Worm (Caenorhabditis elegans) whole organism, late embryonic: ENCODE data around the gene cutl-11.
A peak's percentile ranks its signal among the peaks of the same experiment; 100 is the strongest.

Source experiments
- C08G9.2 ChIP-seq: sonication (generic microtip); optimal IDR thresholded peaks from 2 replicates; lab custom pipeline; 2016; ENCODE audit warnings: mild to moderate bottlenecking, missing genetic modification characterization, moderate library complexity, missing compliant biosample characterization
- F13H6.1 ChIP-seq: sonication (generic microtip); optimal IDR thresholded peaks from 2 replicates; lab custom pipeline; 2016; ENCODE audit warnings: missing genetic modification characterization, missing compliant biosample characterization
- T23F11.4 ChIP-seq: fragments of 200-800 bp; sonication (Bioruptor generic); optimal IDR thresholded peaks from 2 replicates; lab custom pipeline; 2018; ENCODE audit warnings: mild to moderate bottlenecking, missing genetic modification characterization, missing compliant biosample characterization
- Y22D7AL.16 ChIP-seq: sonication (generic microtip); optimal IDR thresholded peaks from 2 replicates; lab custom pipeline; 2016; ENCODE audit warnings: missing genetic modification characterization, missing compliant biosample characterization
- ceh-18 ChIP-seq: sonication (generic microtip); optimal IDR thresholded peaks from 2 replicates; lab custom pipeline; 2016; ENCODE audit warnings: missing genetic modification characterization, missing compliant biosample characterization
- ceh-22 ChIP-seq: sonication (generic microtip); optimal IDR thresholded peaks from 2 replicates; lab custom pipeline; 2017; ENCODE audit warnings: missing biosample characterization, missing genetic modification characterization
- ceh-24 ChIP-seq: sonication (generic microtip); optimal IDR thresholded peaks from 2 replicates; lab custom pipeline; 2016; ENCODE audit warnings: mild to moderate bottlenecking, missing genetic modification characterization, missing compliant biosample characterization
- ceh-34 ChIP-seq: sonication (generic microtip); optimal IDR thresholded peaks from 2 replicates; lab custom pipeline; 2016; ENCODE audit warnings: mild to moderate bottlenecking, missing genetic modification characterization, missing compliant biosample characterization
- ceh-45 ChIP-seq: fragments of 200-800 bp; sonication (Bioruptor generic); IDR thresholded peaks from 2 replicates; pipeline ENCODE4 v1.3.6; 2022; ENCODE audit warnings: missing genetic modification reagents, missing genetic modification characterization, missing compliant biosample characterization
- ceh-48 ChIP-seq: sonication (generic microtip); optimal IDR thresholded peaks from 2 replicates; lab custom pipeline; 2016; ENCODE audit warnings: missing genetic modification characterization, inconsistent platforms, missing compliant biosample characterization
- ceh-9 ChIP-seq: sonication (generic microtip); optimal IDR thresholded peaks from 2 replicates; lab custom pipeline; 2016; ENCODE audit warnings: mild to moderate bottlenecking, missing genetic modification characterization, inconsistent platforms, missing compliant biosample characterization
- dve-1 ChIP-seq: sonication (generic microtip); optimal IDR thresholded peaks from 2 replicates; lab custom pipeline; 2017; ENCODE audit warnings: antibody characterized with exemption, mild to moderate bottlenecking, missing genetic modification characterization, missing compliant biosample characterization
- elt-2 ChIP-seq: sonication (generic microtip); optimal IDR thresholded peaks from 2 replicates; lab custom pipeline; 2016; ENCODE audit warnings: missing genetic modification reagents, missing genetic modification characterization, missing compliant biosample characterization
- eyg-1 ChIP-seq: sonication (generic microtip); optimal IDR thresholded peaks from 2 replicates; lab custom pipeline; 2016; ENCODE audit warnings: missing genotype, missing genetic modification characterization, missing compliant biosample characterization
- fax-1 ChIP-seq: sonication (generic microtip); optimal IDR thresholded peaks from 2 replicates; lab custom pipeline; 2016; ENCODE audit warnings: missing genotype, missing genetic modification characterization, missing compliant biosample characterization
- fkh-6 ChIP-seq: sonication (generic microtip); optimal IDR thresholded peaks from 2 replicates; lab custom pipeline; 2016; ENCODE audit warnings: missing genetic modification characterization, missing compliant biosample characterization
- hlh-13 ChIP-seq: fragments of 200-800 bp; sonication (Bioruptor generic); optimal IDR thresholded peaks from 2 replicates; lab custom pipeline; 2018; ENCODE audit warnings: mild to moderate bottlenecking, missing genetic modification characterization, missing compliant biosample characterization
- hlh-15 ChIP-seq: sonication (generic microtip); optimal IDR thresholded peaks from 2 replicates; lab custom pipeline; 2016; ENCODE audit warnings: missing genetic modification characterization, missing compliant biosample characterization
- hlh-30 ChIP-seq: sonication (generic microtip); optimal IDR thresholded peaks from 2 replicates; lab custom pipeline; 2017; ENCODE audit warnings: antibody characterized with exemption, missing genetic modification characterization, missing compliant biosample characterization; ENCODE audit not compliant: insufficient read depth
- hlh-8 ChIP-seq: sonication (generic microtip); optimal IDR thresholded peaks from 2 replicates; lab custom pipeline; 2016; ENCODE audit warnings: missing genotype, missing genetic modification characterization, missing compliant biosample characterization
- lim-6 ChIP-seq: sonication (generic microtip); optimal IDR thresholded peaks from 2 replicates; lab custom pipeline; 2016; ENCODE audit warnings: missing genetic modification characterization, missing compliant biosample characterization
- lin-11 ChIP-seq: fragments of 200-800 bp; sonication (Bioruptor generic); optimal IDR thresholded peaks from 2 replicates; lab custom pipeline; 2018; ENCODE audit warnings: mild to moderate bottlenecking, missing genetic modification characterization, missing compliant biosample characterization
- mec-3 ChIP-seq: sonication (generic microtip); optimal IDR thresholded peaks from 2 replicates; lab custom pipeline; 2016; ENCODE audit warnings: borderline replicate concordance, missing genetic modification characterization, missing compliant biosample characterization
- nhr-232 ChIP-seq: sonication (generic microtip); optimal IDR thresholded peaks from 2 replicates; lab custom pipeline; 2016; ENCODE audit warnings: missing genetic modification characterization, missing compliant biosample characterization
- odd-2 ChIP-seq: sonication (generic microtip); optimal IDR thresholded peaks from 2 replicates; lab custom pipeline; 2017; ENCODE audit warnings: antibody characterized with exemption, mild to moderate bottlenecking, missing genetic modification characterization, missing compliant biosample characterization
- pat-9 ChIP-seq: fragments of 200-800 bp; sonication (Bioruptor generic); optimal IDR thresholded peaks from 2 replicates; lab custom pipeline; 2018; ENCODE audit warnings: mild to moderate bottlenecking, missing genetic modification characterization, moderate library complexity, missing compliant biosample characterization
- pax-1 ChIP-seq: fragments of 150-350 bp; optimal IDR thresholded peaks from 2 replicates; lab custom pipeline; 2014; ENCODE audit warnings: missing biosample characterization, missing genetic modification characterization
- pha-2 ChIP-seq: sonication (generic microtip); optimal IDR thresholded peaks from 2 replicates; lab custom pipeline; 2017; ENCODE audit warnings: mild to moderate bottlenecking, missing genetic modification characterization, missing compliant biosample characterization
- pha-4 ChIP-seq: fragments of 150-350 bp; optimal IDR thresholded peaks from 2 replicates; lab custom pipeline; 2018; ENCODE audit warnings: missing biosample characterization, missing genetic modification reagents, missing genetic modification characterization
- pqm-1 ChIP-seq: sonication (generic microtip); optimal IDR thresholded peaks from 2 replicates; lab custom pipeline; 2016; ENCODE audit warnings: missing genetic modification characterization, missing compliant biosample characterization
- pros-1 ChIP-seq: fragments of 150-350 bp; optimal IDR thresholded peaks from 2 replicates; lab custom pipeline; 2014; ENCODE audit warnings: missing biosample characterization, missing genetic modification reagents, missing genetic modification characterization
- ref-2 ChIP-seq: sonication (generic microtip); optimal IDR thresholded peaks from 2 replicates; lab custom pipeline; 2016; ENCODE audit warnings: missing genetic modification characterization, missing compliant biosample characterization
- rnt-1 ChIP-seq: sonication (generic microtip); optimal IDR thresholded peaks from 2 replicates; lab custom pipeline; 2016; ENCODE audit warnings: missing genetic modification characterization, missing compliant biosample characterization
- sdc-2 ChIP-seq: sonication (generic microtip); optimal IDR thresholded peaks from 2 replicates; lab custom pipeline; 2016; ENCODE audit warnings: missing genotype, missing genetic modification characterization, missing compliant biosample characterization
- sox-2 ChIP-seq: fragments of 200-800 bp; sonication (Bioruptor generic); IDR thresholded peaks from 2 replicates; pipeline ENCODE4 v1.3.6; 2022; ENCODE audit warnings: missing genetic modification reagents, missing genetic modification characterization, missing compliant biosample characterization
- tbx-2 ChIP-seq: sonication (generic microtip); optimal IDR thresholded peaks from 2 replicates; lab custom pipeline; 2016; ENCODE audit warnings: missing genetic modification characterization, missing compliant biosample characterization
- tbx-7 ChIP-seq: sonication (generic microtip); optimal IDR thresholded peaks from 2 replicates; lab custom pipeline; 2016; ENCODE audit warnings: missing genotype, missing genetic modification characterization, missing compliant biosample characterization
- ttx-3 ChIP-seq: sonication (generic microtip); optimal IDR thresholded peaks from 2 replicates; lab custom pipeline; 2016; ENCODE audit warnings: missing genetic modification reagents, missing genetic modification characterization, missing compliant biosample characterization
- unc-3 ChIP-seq, 2 experiments: fragments of 200-800 bp in 1 of 2; sonication (Bioruptor generic) in 1 of 2; sonication (generic microtip) in 1 of 2; conservative IDR thresholded peaks in 1 of 2; optimal IDR thresholded peaks in 1 of 2; 2 replicates each; pipeline versions ENCODE4 v1.3.6 to Lab custom; 2016 to 2022; ENCODE audit warnings: missing compliant biosample characterization in 2 of 2, missing genetic modification characterization in 2 of 2, missing genetic modification reagents in 1 of 2
- unc-42 ChIP-seq: sonication (generic microtip); optimal IDR thresholded peaks from 2 replicates; lab custom pipeline; 2016; ENCODE audit warnings: missing genotype, missing genetic modification characterization, missing compliant biosample characterization
- zip-5 ChIP-seq: sonication (generic microtip); optimal IDR thresholded peaks from 2 replicates; lab custom pipeline; 2016; ENCODE audit warnings: missing genetic modification characterization, missing compliant biosample characterization
- ztf-16 ChIP-seq: sonication (generic microtip); optimal IDR thresholded peaks from 2 replicates; lab custom pipeline; 2017; ENCODE audit warnings: missing genetic modification characterization, missing compliant biosample characterization

The cutl-11 gene

ce11 chrX:11630499-11630898 is 20.2 kb downstream of the cutl-11 start:
- TF ChIP-seq ceh-34 (peak; percentile 54), hlh-15 (tag; lab: Kevin White, UChicago) (no peak), pha-2 (tag; lab: Kevin White, UChicago) (no peak), unc-42 (peak; percentile 79)

ce11 chrX:11628580-11628979 is 22.1 kb downstream of the cutl-11 start, which contains the start of gene spp-30:
Gene spp-30, minus strand, starts transcription at chrX:11628680.
- peak; percentile 53 for TF ChIP-seq elt-2 (tag; lab: Kevin White, UChicago)
- no peak for TF ChIP-seq nhr-232 (tag; lab: Kevin White, UChicago)
- TF ChIP-seq rnt-1, result no peak
- TF ChIP-seq, all 69 proteins: peak for 1

ce11 chrX:11627013-11627412 is 23.6 kb downstream of the cutl-11 start, which contains the start of gene twk-44:
Gene twk-44, minus strand, starts transcription at chrX:11627113.
- TF ChIP-seq ceh-24 (tag; lab: Kevin White, UChicago), result no peak
- TF ChIP-seq pax-1 (tag; lab: Kevin White, UChicago), result no peak
- TF ChIP-seq sox-2, result no peak
- TF ChIP-seq zip-5 (tag; lab: Kevin White, UChicago), result no peak
- TF ChIP-seq ztf-16, result no peak
- no peak for TF ChIP-seq ceh-45 (GFP tag; lab: Robert Waterston, UW)
- no peak for TF ChIP-seq C08G9.2 (tag; lab: Kevin White, UChicago)
- TF ChIP-seq ttx-3, result no peak
- TF ChIP-seq sdc-2 (tag; lab: Kevin White, UChicago), result no peak
- TF ChIP-seq unc-42, result no peak
- no peak for TF ChIP-seq elt-2 (tag; lab: Kevin White, UChicago)
- TF ChIP-seq pat-9 (tag; lab: Kevin White, UChicago), result no peak
- TF ChIP-seq eyg-1, result no peak
- TF ChIP-seq Y22D7AL.16 (tag; lab: Kevin White, UChicago), result no peak
- TF ChIP-seq mec-3 (tag; lab: Kevin White, UChicago), result no peak
- TF ChIP-seq unc-3 (GFP tag; conservative IDR thresholded peaks at IDR 0.05; lab: Robert Waterston, UW), result no peak
- TF ChIP-seq unc-3 (tag; optimal IDR thresholded peaks at IDR 0.05; lab: Kevin White, UChicago), result no peak
- TF ChIP-seq pqm-1 (tag; lab: Kevin White, UChicago), result no peak
- no peak for TF ChIP-seq pros-1
- no peak for TF ChIP-seq lin-11
- no peak for TF ChIP-seq hlh-13

- no peak for TF ChIP-seq ceh-18 (tag; lab: Kevin White, UChicago)
- no peak for TF ChIP-seq ceh-45 (GFP tag; lab: Robert Waterston, UW)
- TF ChIP-seq ceh-9 (tag; lab: Kevin White, UChicago), result no peak
- no peak for TF ChIP-seq fax-1 (tag; lab: Kevin White, UChicago)
- TF ChIP-seq dve-1, result no peak
- no peak for TF ChIP-seq pros-1
- no peak for TF ChIP-seq eyg-1
- TF ChIP-seq ceh-48, result no peak
- no peak for TF ChIP-seq lim-6 (tag; lab: Kevin White, UChicago)
- no peak for TF ChIP-seq hlh-8 (tag; lab: Kevin White, UChicago)
- no peak for TF ChIP-seq ztf-16
- TF ChIP-seq F13H6.1 (tag; lab: Kevin White, UChicago), result no peak
- no peak for TF ChIP-seq ref-2
These were observed 26.0 kb downstream of the cutl-11 start for ce11 chrX:11624621-11625020.

- TF ChIP-seq pha-4 (tag; lab: Kevin White, UChicago), result no peak
- TF ChIP-seq elt-2 (tag; lab: Kevin White, UChicago), result no peak
- no peak for TF ChIP-seq ceh-22 (tag; lab: Kevin White, UChicago)
- no peak for TF ChIP-seq pax-1 (tag; lab: Kevin White, UChicago)
- no peak for TF ChIP-seq F13H6.1 (tag; lab: Kevin White, UChicago)
- TF ChIP-seq odd-2 (tag; lab: Kevin White, UChicago), result no peak
- TF ChIP-seq rnt-1, result no peak
- TF ChIP-seq hlh-15 (tag; lab: Kevin White, UChicago), result no peak
- TF ChIP-seq tbx-7, result no peak
- TF ChIP-seq tbx-2 (tag; lab: Kevin White, UChicago), result no peak
- no peak for TF ChIP-seq T23F11.4 (GFP tag; lab: Kevin White, UChicago)
- TF ChIP-seq sox-2, result no peak
- no peak for TF ChIP-seq ceh-45 (GFP tag; lab: Robert Waterston, UW)
- TF ChIP-seq fkh-6 (tag; lab: Kevin White, UChicago), result no peak
- TF ChIP-seq hlh-30, result no peak
These were observed 27.2 kb downstream of the cutl-11 start for ce11 chrX:11623442-11623841.
